Fruit fly (Drosophila melanogaster): ENCODE results near the gene bigmax.

The bigmax gene

DNA sequence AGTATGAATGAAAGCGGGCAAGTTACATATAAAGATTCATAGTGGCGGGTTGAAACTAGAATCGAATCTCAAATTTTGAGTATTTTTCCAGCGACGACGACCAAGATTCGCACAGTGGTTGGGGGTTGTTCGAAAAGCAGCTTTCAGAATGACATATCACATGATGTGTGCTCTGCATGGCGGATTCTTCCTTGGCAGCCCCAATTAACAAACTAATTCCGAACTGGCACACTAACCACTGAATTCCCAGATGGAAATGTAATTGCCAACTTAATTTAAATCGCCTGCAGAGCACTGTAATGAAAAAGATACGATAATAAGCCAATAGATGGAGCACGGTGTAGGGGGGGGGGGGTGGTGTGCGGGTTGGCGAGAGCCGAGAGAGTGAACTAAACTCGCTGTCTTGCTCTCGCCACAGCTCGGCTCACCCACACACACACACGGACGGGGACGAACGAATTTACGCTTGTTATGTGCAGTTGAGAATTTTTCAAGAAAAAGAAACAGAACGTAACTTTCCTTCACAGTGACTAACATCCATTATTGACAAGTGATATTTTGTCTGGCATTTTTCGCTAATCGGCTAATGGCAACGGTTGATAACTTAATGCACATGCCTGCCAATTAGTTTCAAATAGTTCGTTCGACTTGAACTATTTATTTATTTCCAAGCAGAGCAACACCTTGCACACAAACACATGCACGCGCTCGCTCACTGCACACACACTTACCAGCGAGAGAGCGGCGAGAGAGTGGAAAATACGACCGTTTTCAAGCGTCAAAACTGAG, 7.1 kb downstream of the bigmax start (continued):
- TF ChIP-seq CG5180 (GFP tag; optimal IDR thresholded peaks at IDR 0.05) (peak; percentile 71), CG12155 (GFP tag; optimal IDR thresholded peaks at IDR 0.05) (peak; percentile 98), CG4854 (GFP tag; optimal IDR thresholded peaks at IDR 0.05) (peak; percentile 91), CG17912 (GFP tag; optimal IDR thresholded peaks at IDR 0.05) (peak; percentile 30), slp2 (GFP tag; optimal IDR thresholded peaks at IDR 0.05) (peak; percentile 92), slbo (GFP tag; IDR thresholded peaks at IDR 0.05) (peak; percentile 98), Atf6 (GFP tag; IDR thresholded peaks at IDR 0.05) (peak; percentile 96), kah (GFP tag; optimal IDR thresholded peaks at IDR 0.05) (peak; percentile 70), CG32532 (GFP tag; IDR thresholded peaks at IDR 0.05) (peak; percentile 98), Myb (GFP tag; optimal IDR thresholded peaks at IDR 0.05) (peak; percentile 89), CG3838 (GFP tag; optimal IDR thresholded peaks at IDR 0.05) (peak; percentile 86), CG12104 (GFP tag; optimal IDR thresholded peaks at IDR 0.05) (peak; percentile 82), CG6254 (GFP tag; optimal IDR thresholded peaks at IDR 0.05) (peak; percentile 91), crc (GFP tag; optimal IDR thresholded peaks at IDR 0.05) (peak; percentile 90), E2f2 (GFP tag; IDR thresholded peaks at IDR 0.05) (peak; percentile 84), ssp (GFP tag; IDR thresholded peaks at IDR 0.05) (peak; percentile 88), disco-r (GFP tag; optimal IDR thresholded peaks at IDR 0.05) (peak; percentile 89), corto (GFP tag; optimal IDR thresholded peaks at IDR 0.05) (peak; percentile 80), CG14050 (GFP tag; IDR thresholded peaks at IDR 0.05) (peak; percentile 95), CG17802 (tag; optimal IDR thresholded peaks at IDR 0.05) (peak; percentile 78), chif (GFP tag; optimal IDR thresholded peaks at IDR 0.05) (peak; percentile 94), CG12299 (tag; optimal IDR thresholded peaks at IDR 0.05) (peak; percentile 88), Sox100B (GFP tag; optimal IDR thresholded peaks at IDR 0.05) (peak; percentile 84), ro (GFP tag; IDR thresholded peaks at IDR 0.05) (peak; percentile 88), CG17568 (GFP tag; optimal IDR thresholded peaks at IDR 0.05) (peak; percentile 90), lmd (GFP tag; IDR thresholded peaks at IDR 0.05) (peak; percentile 97), sd (tag; optimal IDR thresholded peaks at IDR 0.05) (peak; percentile 90), CG4424 (GFP tag; optimal IDR thresholded peaks at IDR 0.05) (peak; percentile 94), jumu (GFP tag; optimal IDR thresholded peaks at IDR 0.05) (peak; percentile 95), dysf (GFP tag; IDR thresholded peaks at IDR 0.05) (peak; percentile 97), CG11504 (tag; optimal IDR thresholded peaks at IDR 0.05) (peak; percentile 94), CG11085 (GFP tag; IDR thresholded peaks at IDR 0.05) (peak; percentile 94), Meics (GFP tag; optimal IDR thresholded peaks at IDR 0.05) (peak; percentile 97), rib (GFP tag; IDR thresholded peaks at IDR 0.05) (peak; percentile 96), Eip74EF (GFP tag; optimal IDR thresholded peaks at IDR 0.05) (peak in 1 of 2 experiments; percentile 88), jigr1 (GFP tag; IDR thresholded peaks at IDR 0.05) (peak; percentile 94), CG4282 (GFP tag; optimal IDR thresholded peaks at IDR 0.05) (peak; percentile 92), CG1603 (tag; optimal IDR thresholded peaks at IDR 0.05) (peak; percentile 98), tin (GFP tag; optimal IDR thresholded peaks at IDR 0.05) (peak; percentile 94), CG17612 (GFP tag; IDR thresholded peaks at IDR 0.05) (peak; percentile 92), Sry-δ (GFP tag; optimal IDR thresholded peaks at IDR 0.05) (peak; percentile 62), CG10979 (tag; optimal IDR thresholded peaks at IDR 0.05) (peak; percentile 91), CG13296 (GFP tag; optimal IDR thresholded peaks at IDR 0.05) (peak; percentile 90), pita (GFP tag; optimal IDR thresholded peaks at IDR 0.05) (no peak), Sox102F (GFP tag; optimal IDR thresholded peaks at IDR 0.05) (peak; percentile 97), lilli (GFP tag; optimal IDR thresholded peaks at IDR 0.05) (peak; percentile 98), chn (GFP tag; optimal IDR thresholded peaks at IDR 0.05) (peak; percentile 97), exex (tag; optimal IDR thresholded peaks at IDR 0.05) (peak; percentile 86), H2.0 (GFP tag; IDR thresholded peaks at IDR 0.05) (peak; percentile 97)

Data from whole organism, embryonic.